Worm (Caenorhabditis elegans): ENCODE data around the gene flp-20.

flp-20 gene

DNA sequence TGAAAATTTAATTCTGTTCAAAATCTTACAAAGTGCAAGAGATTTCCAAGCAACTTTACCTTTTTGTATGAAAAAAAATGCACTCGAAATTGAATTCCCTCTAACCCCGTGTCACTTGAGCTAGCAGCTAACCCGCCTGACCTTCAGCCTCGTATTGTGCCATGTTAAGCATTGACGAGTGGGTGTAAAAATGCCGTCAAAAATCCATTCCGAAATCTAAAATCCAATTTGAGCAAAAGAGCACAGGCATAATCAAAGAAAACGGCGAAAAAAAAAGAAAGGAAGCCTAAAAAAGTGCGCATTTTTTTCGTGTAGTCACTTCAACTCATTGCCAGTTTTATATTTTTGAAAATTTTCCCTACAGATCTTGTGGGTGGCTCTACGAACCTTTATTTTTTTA is 14.8 kb upstream of the flp-20 start, which contains the start of gene pkc-2:
Gene pkc-2, plus strand, starts transcription at position 318 of the 400 bp plus-strand sequence.
- TF ChIP-seq ref-1 (GFP tag; conservative IDR thresholded peaks at IDR 0.05): no peak
- TF ChIP-seq ztf-23 (GFP tag; IDR thresholded peaks at IDR 0.05): no peak
- TF ChIP-seq tab-1 (GFP tag; IDR thresholded peaks at IDR 0.05): no peak
- TF ChIP-seq ztf-29 (GFP tag; IDR thresholded peaks at IDR 0.05): no peak
- no peak for TF ChIP-seq cog-1 (tag; optimal IDR thresholded peaks at IDR 0.05)
- no peak for TF ChIP-seq klf-2 (GFP tag; conservative IDR thresholded peaks at IDR 0.05)
- TF ChIP-seq flt-1 (GFP tag; IDR thresholded peaks at IDR 0.05): no peak
- no peak for TF ChIP-seq T22C8.4 (GFP tag; IDR thresholded peaks at IDR 0.05)
- TF ChIP-seq med-1 (GFP tag; optimal IDR thresholded peaks at IDR 0.05; ENCODE audit: insufficient read depth): no peak

DNA sequence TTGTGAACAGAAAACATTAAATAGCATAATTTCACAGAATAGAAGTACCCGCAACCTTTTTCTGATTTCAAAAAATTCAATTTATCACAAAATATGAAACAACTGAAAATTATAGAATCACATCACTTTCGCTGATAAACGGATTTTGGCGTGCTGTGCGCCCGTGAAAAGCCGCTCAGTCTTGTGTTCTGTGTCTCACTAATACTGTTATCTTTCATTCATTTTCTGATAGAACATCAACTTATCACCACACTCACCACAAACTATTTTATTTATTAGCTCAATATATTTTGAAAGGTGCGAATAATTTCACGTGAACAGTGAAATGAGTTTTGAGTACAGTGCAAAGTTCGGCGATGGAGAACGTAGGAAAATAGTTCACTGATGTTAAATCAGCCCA is 14.4 kb upstream of the flp-20 start:
- TF ChIP-seq tab-1 (GFP tag; IDR thresholded peaks at IDR 0.05): no peak
- TF ChIP-seq flt-1 (GFP tag; IDR thresholded peaks at IDR 0.05): no peak
- no peak for TF ChIP-seq med-1 (GFP tag; optimal IDR thresholded peaks at IDR 0.05; ENCODE audit: insufficient read depth)

DNA sequence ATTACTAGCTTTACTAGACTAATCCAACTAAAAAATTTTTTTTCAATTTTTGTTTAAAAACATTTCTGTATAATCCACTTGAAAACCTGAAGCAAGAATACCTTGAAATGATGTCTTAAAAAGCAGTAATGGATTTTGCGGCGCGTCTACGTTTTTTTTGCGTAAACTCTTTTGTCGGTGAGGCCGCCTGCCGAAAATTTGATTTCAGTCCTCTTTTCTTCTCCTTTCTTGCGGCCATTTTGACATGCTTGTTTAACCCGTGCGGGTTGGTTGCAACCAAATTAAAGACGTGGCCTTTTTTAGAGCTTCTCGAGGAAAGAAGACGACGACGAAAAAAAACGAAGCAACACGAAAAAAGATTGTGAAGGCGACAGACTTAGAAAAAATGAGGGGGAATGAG is 11.4 kb upstream of the flp-20 start:
- no peak for TF ChIP-seq cog-1 (tag; optimal IDR thresholded peaks at IDR 0.05)
- no peak for TF ChIP-seq tab-1 (GFP tag; IDR thresholded peaks at IDR 0.05)
- no peak for TF ChIP-seq flt-1 (GFP tag; IDR thresholded peaks at IDR 0.05)
- TF ChIP-seq med-1 (GFP tag; optimal IDR thresholded peaks at IDR 0.05; ENCODE audit: insufficient read depth): no peak
- TF ChIP-seq T22C8.4 (GFP tag; IDR thresholded peaks at IDR 0.05): no peak
- TF ChIP-seq ztf-29 (GFP tag; IDR thresholded peaks at IDR 0.05): no peak
- no peak for TF ChIP-seq klf-2 (GFP tag; conservative IDR thresholded peaks at IDR 0.05)
- no peak for TF ChIP-seq ztf-23 (GFP tag; IDR thresholded peaks at IDR 0.05)
- no peak for TF ChIP-seq ref-1 (GFP tag; conservative IDR thresholded peaks at IDR 0.05)

DNA sequence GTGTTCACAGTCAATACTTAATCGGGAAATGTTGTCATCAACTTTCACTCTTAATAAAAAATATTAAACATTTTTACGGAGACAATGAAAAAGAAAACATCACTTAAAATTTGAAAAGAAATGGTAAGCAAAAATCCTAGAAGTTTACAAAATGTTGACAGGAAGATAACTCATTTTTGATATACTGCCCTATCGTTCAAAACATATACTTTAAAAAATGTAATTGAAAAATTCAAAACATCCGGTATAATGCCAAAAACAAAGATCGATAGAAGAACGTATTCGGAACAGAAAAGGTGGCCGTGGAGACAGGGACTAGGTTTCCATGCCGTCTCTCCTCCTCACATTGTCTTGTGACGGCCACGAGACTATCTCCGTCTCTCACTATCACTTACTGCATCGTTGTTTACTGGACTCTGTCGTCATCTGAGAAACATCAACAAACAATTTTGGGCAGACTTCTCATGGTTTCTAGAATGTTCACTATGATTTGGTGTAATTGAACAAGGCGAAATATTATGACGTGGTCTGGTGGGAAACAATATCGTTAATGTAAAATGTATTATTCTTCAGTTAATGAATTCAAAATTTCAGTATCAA is 2.2 kb downstream of the flp-20 start, which contains the start of gene oga-1:
Gene oga-1, minus strand, starts transcription at position 51 of the 600 bp plus-strand sequence.
- no peak for TF ChIP-seq tab-1 (GFP tag; IDR thresholded peaks at IDR 0.05)
- TF ChIP-seq T22C8.4 (GFP tag; IDR thresholded peaks at IDR 0.05): no peak
- TF ChIP-seq cog-1 (tag; optimal IDR thresholded peaks at IDR 0.05): peak; percentile 57
- no peak for TF ChIP-seq flt-1 (GFP tag; IDR thresholded peaks at IDR 0.05)
- TF ChIP-seq klf-2 (GFP tag; conservative IDR thresholded peaks at IDR 0.05): no peak
- no peak for TF ChIP-seq ztf-23 (GFP tag; IDR thresholded peaks at IDR 0.05)

DNA sequence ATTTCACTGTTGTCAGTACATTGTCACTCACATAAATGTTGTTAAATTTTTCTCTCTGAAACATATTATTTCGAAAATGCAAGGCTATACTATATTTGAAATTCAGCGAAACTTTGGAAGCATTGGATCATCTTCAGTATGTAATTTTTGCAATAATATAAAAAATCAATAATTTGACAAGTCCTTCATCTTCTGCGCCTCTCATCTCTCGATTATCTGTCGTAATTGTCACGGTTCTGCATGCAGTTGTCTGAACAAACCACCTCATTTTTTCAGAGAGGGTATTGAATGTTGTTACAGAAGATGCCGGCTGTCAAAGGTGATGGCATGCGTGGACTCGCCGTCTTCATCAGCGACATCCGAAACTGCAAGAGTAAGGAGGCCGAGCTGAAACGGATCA is 11.3 kb downstream of the flp-20 start, which contains the start of gene apa-2:
Gene apa-2, plus strand, starts transcription at position 301 of the 400 bp plus-strand sequence.
- no peak for TF ChIP-seq flt-1 (GFP tag; IDR thresholded peaks at IDR 0.05)
- TF ChIP-seq T22C8.4 (GFP tag; IDR thresholded peaks at IDR 0.05): 0 out of 2 replicates have a peak, but pooled peaks have one; percentile 38

DNA sequence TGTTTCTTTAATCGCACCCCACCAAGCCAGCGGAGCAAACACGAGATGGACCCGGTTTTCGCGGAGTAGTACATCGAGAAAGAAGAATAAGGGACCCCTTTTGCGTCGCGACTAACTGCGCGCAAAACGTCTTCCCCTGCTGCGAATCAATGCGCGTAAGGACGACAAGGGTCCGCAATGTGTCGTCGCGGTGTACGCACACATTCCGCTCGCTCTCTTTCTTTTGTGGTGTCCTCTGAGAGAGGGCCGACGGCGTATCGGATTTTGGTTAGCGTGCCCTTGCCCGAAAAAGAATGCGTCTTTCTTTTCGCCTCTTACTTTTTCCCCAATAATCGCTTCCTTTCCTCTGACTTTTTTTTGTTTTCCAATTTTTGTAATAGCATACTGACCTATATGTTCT is 11.9 kb downstream of the flp-20 start:
- TF ChIP-seq med-1 (GFP tag; optimal IDR thresholded peaks at IDR 0.05; ENCODE audit: insufficient read depth): no peak
- TF ChIP-seq ztf-23 (GFP tag; IDR thresholded peaks at IDR 0.05): peak; percentile 72; the same call in 1 of the 2 replicates
- peak; percentile 57 for TF ChIP-seq cog-1 (tag; optimal IDR thresholded peaks at IDR 0.05)
- TF ChIP-seq flt-1 (GFP tag; IDR thresholded peaks at IDR 0.05): peak; percentile 73; the same call in 1 of the 2 replicates
- TF ChIP-seq ztf-29 (GFP tag; IDR thresholded peaks at IDR 0.05): no peak
- TF ChIP-seq T22C8.4 (GFP tag; IDR thresholded peaks at IDR 0.05): no peak; the same call in 1 of the 2 replicates
- no peak; the same call in 1 of the 2 replicates for TF ChIP-seq tab-1 (GFP tag; IDR thresholded peaks at IDR 0.05)
- no peak for TF ChIP-seq ref-1 (GFP tag; conservative IDR thresholded peaks at IDR 0.05)
- no peak for TF ChIP-seq klf-2 (GFP tag; conservative IDR thresholded peaks at IDR 0.05)

DNA sequence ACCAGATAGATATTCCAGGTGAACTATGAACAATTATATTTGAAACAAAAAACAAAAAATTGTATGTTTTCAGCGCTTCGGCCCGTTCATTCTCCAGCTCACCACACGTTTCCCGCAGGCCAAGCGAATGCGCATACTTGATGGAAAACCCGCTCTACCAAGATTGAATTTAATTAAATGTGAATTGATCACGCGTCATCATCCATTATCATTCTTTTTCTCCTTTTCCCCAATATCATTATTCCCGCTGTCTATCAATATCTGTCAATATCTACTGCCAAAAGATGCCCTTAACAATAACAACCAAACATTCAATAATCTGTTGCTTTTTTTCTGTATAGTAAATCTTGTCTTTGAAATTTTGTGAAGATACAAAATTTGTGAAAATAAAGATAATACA is 13.5 kb downstream of the flp-20 start:
- no peak for TF ChIP-seq ref-1 (GFP tag; conservative IDR thresholded peaks at IDR 0.05)
- no peak for TF ChIP-seq med-1 (GFP tag; optimal IDR thresholded peaks at IDR 0.05; ENCODE audit: insufficient read depth)
- TF ChIP-seq flt-1 (GFP tag; IDR thresholded peaks at IDR 0.05): no peak
- no peak for TF ChIP-seq klf-2 (GFP tag; conservative IDR thresholded peaks at IDR 0.05)
- no peak for TF ChIP-seq ztf-23 (GFP tag; IDR thresholded peaks at IDR 0.05)
- TF ChIP-seq T22C8.4 (GFP tag; IDR thresholded peaks at IDR 0.05): no peak
- TF ChIP-seq cog-1 (tag; optimal IDR thresholded peaks at IDR 0.05): no peak
- TF ChIP-seq tab-1 (GFP tag; IDR thresholded peaks at IDR 0.05): no peak
- no peak for TF ChIP-seq ztf-29 (GFP tag; IDR thresholded peaks at IDR 0.05)

DNA sequence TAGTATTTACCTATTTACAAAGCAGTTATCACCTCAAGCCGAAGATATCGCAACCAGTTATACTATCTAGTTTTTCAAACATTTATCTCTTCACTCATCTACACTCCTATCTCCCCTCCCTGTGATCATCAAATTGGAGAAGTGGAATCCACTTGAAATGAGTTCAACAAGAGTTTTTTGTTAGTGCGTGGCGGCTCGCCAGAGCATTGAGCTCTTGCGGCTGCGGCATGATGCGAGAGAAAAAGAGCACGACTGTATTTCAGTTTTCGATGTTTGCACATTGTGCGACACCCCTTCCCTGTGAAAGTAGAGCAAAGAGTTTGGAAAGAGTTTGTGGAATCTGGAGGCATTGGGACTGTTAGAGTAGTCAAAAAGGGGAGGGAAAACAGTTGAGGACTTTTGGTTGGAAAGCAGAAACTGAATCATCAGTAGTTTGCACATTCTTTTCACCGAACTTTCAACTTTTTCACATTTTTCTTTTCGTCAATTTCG is 18.9 kb downstream of the flp-20 start, which contains the start of gene T20B5.2:
Gene T20B5.2, plus strand, starts transcription at position 442 of the 492 bp plus-strand sequence.
- TF ChIP-seq tab-1 (GFP tag; IDR thresholded peaks at IDR 0.05) (no peak), klf-2 (GFP tag; conservative IDR thresholded peaks at IDR 0.05) (no peak), med-1 (GFP tag; optimal IDR thresholded peaks at IDR 0.05; ENCODE audit: insufficient read depth) (no peak), flt-1 (GFP tag; IDR thresholded peaks at IDR 0.05) (no peak), T22C8.4 (GFP tag; IDR thresholded peaks at IDR 0.05) (no peak), cog-1 (tag; optimal IDR thresholded peaks at IDR 0.05) (no peak), ztf-23 (GFP tag; IDR thresholded peaks at IDR 0.05) (no peak), ref-1 (GFP tag; conservative IDR thresholded peaks at IDR 0.05) (no peak), ztf-29 (GFP tag; IDR thresholded peaks at IDR 0.05) (no peak)

DNA sequence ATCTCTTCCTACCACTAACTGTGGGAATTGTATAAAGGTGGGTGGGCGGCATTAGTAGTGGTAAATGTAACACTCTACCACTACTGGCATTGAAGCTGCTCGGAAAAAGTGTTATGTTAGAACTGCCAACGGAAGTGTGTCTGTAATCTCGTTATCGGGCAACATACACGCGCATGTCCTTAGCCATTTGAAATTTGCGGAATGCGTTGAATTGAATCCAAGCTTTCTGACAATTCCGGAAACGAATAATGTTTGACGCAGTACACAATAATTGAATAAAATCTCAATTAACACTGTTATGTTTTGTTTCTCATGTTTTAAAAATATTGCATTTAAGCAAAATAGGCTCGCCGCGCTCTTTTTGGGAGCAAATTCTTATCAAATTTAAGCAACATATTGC is 24.7 kb downstream of the flp-20 start:
- TF ChIP-seq cog-1 (tag; optimal IDR thresholded peaks at IDR 0.05) (no peak), ztf-29 (GFP tag; IDR thresholded peaks at IDR 0.05) (no peak), ztf-23 (GFP tag; IDR thresholded peaks at IDR 0.05) (no peak), klf-2 (GFP tag; conservative IDR thresholded peaks at IDR 0.05) (no peak), ref-1 (GFP tag; conservative IDR thresholded peaks at IDR 0.05) (no peak), T22C8.4 (GFP tag; IDR thresholded peaks at IDR 0.05) (no peak), med-1 (GFP tag; optimal IDR thresholded peaks at IDR 0.05; ENCODE audit: insufficient read depth) (no peak), flt-1 (GFP tag; IDR thresholded peaks at IDR 0.05) (no peak), tab-1 (GFP tag; IDR thresholded peaks at IDR 0.05) (no peak)

DNA sequence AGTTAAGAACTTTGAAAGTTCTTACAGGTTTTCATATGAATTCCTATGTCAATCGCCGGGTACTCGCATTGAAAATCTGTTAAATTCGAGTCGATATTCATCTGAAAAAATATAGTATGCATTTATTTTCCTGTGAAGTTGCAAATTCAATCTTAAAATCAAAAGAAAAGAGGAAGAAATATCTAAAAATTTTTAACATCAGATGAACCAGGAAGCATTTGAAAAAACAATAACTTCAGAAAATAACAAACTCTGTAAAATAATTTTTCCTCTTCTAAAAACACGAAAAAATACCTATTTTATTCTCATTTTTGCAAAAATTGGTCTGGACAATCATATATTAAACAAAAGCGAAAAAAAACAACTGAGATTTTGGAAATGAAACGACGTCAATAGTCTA is 30.6 kb downstream of the flp-20 start, which contains the start of gene npr-7:
Gene npr-7, minus strand, starts transcription at position 101 of the 400 bp plus-strand sequence.
- TF ChIP-seq klf-2 (GFP tag; conservative IDR thresholded peaks at IDR 0.05): no peak
- no peak for TF ChIP-seq ref-1 (GFP tag; conservative IDR thresholded peaks at IDR 0.05)
- TF ChIP-seq tab-1 (GFP tag; IDR thresholded peaks at IDR 0.05): no peak
- TF ChIP-seq ztf-23 (GFP tag; IDR thresholded peaks at IDR 0.05): no peak
- TF ChIP-seq ztf-29 (GFP tag; IDR thresholded peaks at IDR 0.05): no peak
- TF ChIP-seq cog-1 (tag; optimal IDR thresholded peaks at IDR 0.05): no peak
- no peak for TF ChIP-seq T22C8.4 (GFP tag; IDR thresholded peaks at IDR 0.05)
- TF ChIP-seq flt-1 (GFP tag; IDR thresholded peaks at IDR 0.05): no peak
- TF ChIP-seq med-1 (GFP tag; optimal IDR thresholded peaks at IDR 0.05; ENCODE audit: insufficient read depth): no peak
